Fruit fly (Drosophila melanogaster): ENCODE results near the gene mRpS7.

mRpS7 gene

DNA sequence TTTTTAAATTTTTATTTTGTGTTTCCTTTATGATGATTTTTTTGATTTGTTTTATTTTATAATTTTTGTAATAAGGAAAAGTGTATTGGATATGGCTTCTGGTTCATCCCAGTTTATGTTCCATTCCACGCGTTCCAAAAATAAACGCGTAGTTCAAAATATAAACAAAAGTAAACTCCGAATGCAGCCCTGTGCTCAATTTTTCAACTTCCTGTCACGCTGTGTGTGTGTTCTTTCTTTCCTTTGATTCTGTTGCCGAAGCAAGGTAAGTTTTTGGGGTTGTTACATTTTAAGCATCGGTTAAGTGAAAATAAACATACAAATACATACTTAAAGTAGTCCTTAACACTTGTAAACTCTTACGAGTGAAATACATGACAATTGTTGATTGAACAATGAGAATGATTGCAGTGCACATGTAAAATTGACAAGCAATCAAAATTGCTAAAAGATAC is 21.7 kb downstream of the mRpS7 start, which contains the start of the genes Ip259 and RpS27A (continued):
- TF ChIP-seq psq (GFP tag; optimal IDR thresholded peaks at IDR 0.05): peak; percentile 38
- TF ChIP-seq brk (GFP tag; optimal IDR thresholded peaks at IDR 0.05): peak; percentile 22
- TF ChIP-seq Hnf4 (GFP tag; optimal IDR thresholded peaks at IDR 0.05): peak; percentile 64
- no peak for TF ChIP-seq jim (GFP tag; optimal IDR thresholded peaks at IDR 0.05)
- peak; percentile 55 for TF ChIP-seq CG32264 (GFP tag; optimal IDR thresholded peaks at IDR 0.05)
- peak; percentile 38 for TF ChIP-seq Jra (GFP tag; optimal IDR thresholded peaks at IDR 0.05)

DNA sequence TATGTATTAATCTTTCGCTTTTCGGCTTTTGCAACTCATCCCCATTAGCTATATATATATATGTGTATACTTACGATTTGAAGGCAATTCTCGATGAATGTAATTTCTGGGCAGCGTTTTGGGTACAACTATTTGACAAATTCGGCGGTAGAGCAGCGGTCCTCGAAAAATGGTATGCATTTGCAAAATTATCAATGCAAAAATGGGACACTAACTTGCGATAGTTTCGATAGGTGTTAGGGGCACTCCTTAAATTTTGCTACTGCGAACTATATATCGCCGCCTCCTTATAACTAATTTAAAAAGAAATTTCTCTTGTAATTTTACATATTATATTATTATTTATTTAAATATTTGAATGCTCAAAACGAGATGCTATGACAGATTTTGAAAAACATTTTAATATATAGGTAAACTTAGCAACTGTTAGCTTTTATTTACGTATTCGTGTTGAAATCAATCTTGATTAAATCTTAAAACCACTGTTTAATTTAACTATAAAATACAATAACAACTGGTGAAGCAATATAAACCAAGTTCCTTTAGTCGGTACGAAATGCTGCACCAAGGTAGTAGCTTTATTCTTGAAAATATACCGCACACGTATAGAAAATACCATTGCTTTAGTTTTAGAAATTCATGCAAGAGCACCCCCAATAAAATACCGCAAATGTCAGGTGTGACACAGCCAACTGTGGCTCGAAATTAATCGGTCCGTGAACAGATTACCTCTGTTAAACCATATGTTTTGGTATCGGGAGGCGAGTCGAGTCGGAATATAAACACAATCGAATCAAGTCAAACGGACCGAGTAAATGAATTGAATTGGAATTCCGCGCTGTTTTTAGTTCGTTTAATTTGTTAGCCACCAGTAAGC is 27.0 kb downstream of the mRpS7 start, which contains the start of the genes CG5355 and Klp31E:
CG5355 (minus strand) TSS at position 213 of the 877 bp plus-strand sequence.
Klp31E (plus strand) TSS at position 767 of the 877 bp plus-strand sequence.
- no peak for TF ChIP-seq dmrt93B (GFP tag; optimal IDR thresholded peaks at IDR 0.05)
- no peak for TF ChIP-seq sv (GFP tag; optimal IDR thresholded peaks at IDR 0.05)
- TF ChIP-seq Hnf4 (GFP tag; optimal IDR thresholded peaks at IDR 0.05): peak; percentile 21
- no peak for TF ChIP-seq CrebA (GFP tag; optimal IDR thresholded peaks at IDR 0.05; ENCODE audit: borderline replicate concordance)
- no peak for TF ChIP-seq dsf (GFP tag; optimal IDR thresholded peaks at IDR 0.05; ENCODE audit: borderline replicate concordance)
- no peak for TF ChIP-seq h (GFP tag; optimal IDR thresholded peaks at IDR 0.05)
- no peak for TF ChIP-seq Vsx2 (GFP tag; optimal IDR thresholded peaks at IDR 0.05; ENCODE audit: partially characterized antibody)
- no peak for TF ChIP-seq Jra (GFP tag; optimal IDR thresholded peaks at IDR 0.05)
- TF ChIP-seq HLH106 (tag; optimal IDR thresholded peaks at IDR 0.05): peak; percentile 75
- peak; percentile 63 for TF ChIP-seq psq (GFP tag; optimal IDR thresholded peaks at IDR 0.05)
- no peak for TF ChIP-seq Abd-B (GFP tag; optimal IDR thresholded peaks at IDR 0.05)
- peak; percentile 61 for TF ChIP-seq Sp1 (GFP tag; optimal IDR thresholded peaks at IDR 0.05)
- TF ChIP-seq OdsH (GFP tag; optimal IDR thresholded peaks at IDR 0.05): peak; percentile 5
- no peak for TF ChIP-seq pan (optimal IDR thresholded peaks at IDR 0.05)
- no peak for TF ChIP-seq dl (GFP tag; optimal IDR thresholded peaks at IDR 0.05; ENCODE audit: insufficient read depth in 1 of 2, partially characterized antibody in 2 of 2)
- no peak for TF ChIP-seq rgr (GFP tag; optimal IDR thresholded peaks at IDR 0.05)
- TF ChIP-seq Dfd (GFP tag; optimal IDR thresholded peaks at IDR 0.05): no peak
- no peak for TF ChIP-seq jim (GFP tag; optimal IDR thresholded peaks at IDR 0.05)
- peak; percentile 41 for TF ChIP-seq ey (GFP tag; optimal IDR thresholded peaks at IDR 0.05)
- TF ChIP-seq lola (GFP tag; optimal IDR thresholded peaks at IDR 0.05): no peak
- TF ChIP-seq Hr78 (GFP tag; optimal IDR thresholded peaks at IDR 0.05): no peak
- no peak for TF ChIP-seq Dif (GFP tag; optimal IDR thresholded peaks at IDR 0.05; ENCODE audit: partially characterized antibody)
- no peak for TF ChIP-seq Myc (optimal IDR thresholded peaks at IDR 0.05)
- TF ChIP-seq CG9705 (GFP tag; optimal IDR thresholded peaks at IDR 0.05): peak; percentile 44
- TF ChIP-seq Mio (GFP tag; optimal IDR thresholded peaks at IDR 0.05): no peak
- TF ChIP-seq sage (GFP tag; optimal IDR thresholded peaks at IDR 0.05): no peak
- no peak for TF ChIP-seq fru (GFP tag; optimal IDR thresholded peaks at IDR 0.05)
- peak; percentile 53 for TF ChIP-seq woc (GFP tag; optimal IDR thresholded peaks at IDR 0.05)
- no peak for TF ChIP-seq GATAd (GFP tag; optimal IDR thresholded peaks at IDR 0.05)
- TF ChIP-seq brk (GFP tag; optimal IDR thresholded peaks at IDR 0.05): no peak
- TF ChIP-seq foxo (GFP tag; optimal IDR thresholded peaks at IDR 0.05): no peak
- TF ChIP-seq usp (GFP tag; optimal IDR thresholded peaks at IDR 0.05): no peak
- no peak for TF ChIP-seq br (GFP tag; optimal IDR thresholded peaks at IDR 0.05)
- no peak for TF ChIP-seq Rel (GFP tag; optimal IDR thresholded peaks at IDR 0.05)
- TF ChIP-seq Rel (tag; optimal IDR thresholded peaks at IDR 0.05): no peak
- peak; percentile 49 for TF ChIP-seq Hr83 (GFP tag; optimal IDR thresholded peaks at IDR 0.05; ENCODE audit: poor library complexity, severe bottlenecking)
- TF ChIP-seq N (GFP tag; optimal IDR thresholded peaks at IDR 0.05): no peak
- peak; percentile 28 for TF ChIP-seq CG32264 (GFP tag; optimal IDR thresholded peaks at IDR 0.05)
- TF ChIP-seq tai (GFP tag; optimal IDR thresholded peaks at IDR 0.05): peak; percentile 5
